Fruit fly (Drosophila melanogaster) whole organism, embryonic: Measurements from ENCODE around the gene velo.

Source experiments
- CG10979 ChIP-seq: fragments of 200-800 bp; sonication (Bioruptor generic); optimal IDR thresholded peaks from 2 replicates; lab custom pipeline; 2018; ENCODE audit warnings: missing biosample characterization, mild to moderate bottlenecking, missing genetic modification characterization, moderate library complexity
- CG11456 ChIP-seq: fragments of 200-800 bp; sonication (Bioruptor generic); IDR thresholded peaks from 3 replicates; pipeline ENCODE4 v1.3.6; 2022; ENCODE audit warnings: missing biosample characterization, missing genetic modification characterization
- CG11723 ChIP-seq: fragments of 200-800 bp; sonication (Bioruptor generic); optimal IDR thresholded peaks from 2 replicates; lab custom pipeline; 2017; ENCODE audit warnings: missing biosample characterization, mild to moderate bottlenecking, missing genetic modification characterization
- CG12299 ChIP-seq: fragments of 200-800 bp; sonication (Bioruptor generic); optimal IDR thresholded peaks from 2 replicates; lab custom pipeline; 2018; ENCODE audit warnings: missing biosample characterization, mild to moderate bottlenecking, missing genetic modification characterization
- CG13424 ChIP-seq: fragments of 200-800 bp; sonication (Bioruptor generic); optimal IDR thresholded peaks from 2 replicates; lab custom pipeline; 2019; ENCODE audit warnings: missing biosample characterization, mild to moderate bottlenecking, missing genetic modification characterization, moderate library complexity
- CG15073 ChIP-seq: fragments of 200-800 bp; sonication (Bioruptor generic); optimal IDR thresholded peaks from 2 replicates; lab custom pipeline; 2016; ENCODE audit warnings: missing biosample characterization, missing genetic modification characterization
- CG18619 ChIP-seq: fragments of 200-800 bp; sonication (Bioruptor generic); optimal IDR thresholded peaks from 3 replicates; lab custom pipeline; 2017; ENCODE audit warnings: missing biosample characterization, mild to moderate bottlenecking, missing genetic modification characterization
- CG2712 ChIP-seq: fragments of 200-800 bp; optimal IDR thresholded peaks from 3 replicates; lab custom pipeline; 2019; ENCODE audit warnings: missing biosample characterization, mild to moderate bottlenecking, missing genetic modification characterization, moderate library complexity
- CG32767 ChIP-seq: fragments of 200-800 bp; sonication (Bioruptor generic); IDR thresholded peaks from 2 replicates; pipeline ENCODE4 v1.3.6; 2022; ENCODE audit warnings: missing biosample characterization, missing genetic modification characterization
- CG3281 ChIP-seq: fragments of 200-800 bp; sonication (Bioruptor generic); optimal IDR thresholded peaks from 3 replicates; lab custom pipeline; 2017; ENCODE audit warnings: missing biosample characterization, mild to moderate bottlenecking, missing genetic modification characterization
- CG34224 ChIP-seq: fragments of 200-800 bp; sonication (Bioruptor generic); IDR thresholded peaks from 3 replicates; pipeline ENCODE4 v1.3.6; 2022; ENCODE audit warnings: missing biosample characterization, missing genetic modification characterization; ENCODE audit not compliant: partially characterized antibody
- CG4328 ChIP-seq: fragments of 200-800 bp; sonication (Bioruptor generic); optimal IDR thresholded peaks from 3 replicates; lab custom pipeline; 2017; ENCODE audit warnings: missing biosample characterization, missing genetic modification reagents, missing genetic modification characterization
- CG5953 ChIP-seq: fragments of 200-800 bp; sonication (Bioruptor generic); IDR thresholded peaks from 2 replicates; pipeline ENCODE4 v1.3.6; 2022; ENCODE audit warnings: missing biosample characterization, missing genetic modification characterization
- CG7372 ChIP-seq: fragments of 200-800 bp; sonication (Bioruptor generic); IDR thresholded peaks from 2 replicates; pipeline ENCODE4 v1.3.6; 2022; ENCODE audit warnings: missing biosample characterization, missing genetic modification characterization
- CG7745 ChIP-seq: fragments of 200-800 bp; sonication (Bioruptor generic); optimal IDR thresholded peaks from 2 replicates; lab custom pipeline; 2018; ENCODE audit warnings: missing biosample characterization, mild to moderate bottlenecking, missing genetic modification characterization, moderate library complexity
- CHES-1-like ChIP-seq: fragments of 200-800 bp; sonication (Bioruptor generic); optimal IDR thresholded peaks from 2 replicates; lab custom pipeline; 2016; ENCODE audit warnings: missing biosample characterization, missing genetic modification characterization
- Chrac-16 ChIP-seq: fragments of 200-800 bp; sonication (Bioruptor generic); optimal IDR thresholded peaks from 3 replicates; lab custom pipeline; 2016; ENCODE audit warnings: missing biosample characterization, missing genetic modification characterization
- D19A ChIP-seq: fragments of 200-800 bp; optimal IDR thresholded peaks from 3 replicates; lab custom pipeline; 2019; ENCODE audit warnings: missing biosample characterization, mild to moderate bottlenecking, missing genetic modification characterization, moderate library complexity
- Drgx ChIP-seq: fragments of 200-800 bp; sonication (Bioruptor generic); IDR thresholded peaks from 2 replicates; pipeline ENCODE4 v1.3.6; 2022; ENCODE audit warnings: missing biosample characterization, missing genetic modification characterization
- HLHmδ ChIP-seq: fragments of 200-800 bp; sonication (Bioruptor generic); optimal IDR thresholded peaks from 2 replicates; lab custom pipeline; 2018; ENCODE audit warnings: missing biosample characterization, mild to moderate bottlenecking, missing genetic modification characterization, moderate library complexity
- Hr39 ChIP-seq: fragments of >200 bp; optimal IDR thresholded peaks from 2 replicates; lab custom pipeline; 2017
- Kr ChIP-seq: fragments of 200-800 bp; sonication (Bioruptor generic); optimal IDR thresholded peaks from 2 replicates; lab custom pipeline; 2017; ENCODE audit warnings: missing biosample characterization, mild to moderate bottlenecking, missing genetic modification characterization
- Max ChIP-seq: fragments of 200-800 bp; sonication (Bioruptor generic); optimal IDR thresholded peaks from 2 replicates; lab custom pipeline; 2016; ENCODE audit warnings: missing biosample characterization, mild to moderate bottlenecking, missing genetic modification characterization
- PHDP ChIP-seq: fragments of 200-800 bp; sonication (Bioruptor generic); optimal IDR thresholded peaks from 3 replicates; lab custom pipeline; 2018; ENCODE audit warnings: missing biosample characterization, mild to moderate bottlenecking, missing genetic modification characterization, moderate library complexity
- Pdp1 ChIP-seq, 2 experiments: fragments of 200-800 bp; sonication (Bioruptor generic); optimal IDR thresholded peaks; 3 replicates each; lab custom pipeline; 2016; ENCODE audit warnings: missing biosample characterization in 2 of 2, missing genetic modification characterization in 2 of 2, mild to moderate bottlenecking in 1 of 2, moderate library complexity in 1 of 2
- Poxn ChIP-seq: fragments of 200-800 bp; sonication (Bioruptor generic); IDR thresholded peaks from 2 replicates; pipeline ENCODE4 v1.3.6; 2022; ENCODE audit warnings: missing biosample characterization, missing genetic modification characterization
- Sin3A ChIP-seq: fragments of >200 bp; optimal IDR thresholded peaks from 2 replicates; lab custom pipeline; 2018
- bcd ChIP-seq: fragments of 200-800 bp; sonication (Bioruptor generic); optimal IDR thresholded peaks from 2 replicates; lab custom pipeline; 2017; ENCODE audit warnings: missing biosample characterization, mild to moderate bottlenecking, missing genetic modification characterization
- bigmax ChIP-seq: fragments of 200-800 bp; sonication (Bioruptor generic); optimal IDR thresholded peaks from 2 replicates; lab custom pipeline; 2018; ENCODE audit warnings: missing biosample characterization, mild to moderate bottlenecking, missing genetic modification characterization
- br ChIP-seq: fragments of >200 bp; optimal IDR thresholded peaks from 2 replicates; lab custom pipeline; 2017
- cato ChIP-seq: fragments of 200-800 bp; sonication (Bioruptor generic); optimal IDR thresholded peaks from 2 replicates; lab custom pipeline; 2016; ENCODE audit warnings: missing biosample characterization, missing genetic modification characterization, borderline replicate concordance
- chm ChIP-seq: fragments of 200-800 bp; sonication (Bioruptor generic); IDR thresholded peaks from 2 replicates; pipeline ENCODE4 v1.3.6; 2022; ENCODE audit warnings: missing biosample characterization, missing genetic modification characterization
- da ChIP-seq: fragments of 200-800 bp; sonication (Bioruptor generic); optimal IDR thresholded peaks from 2 replicates; lab custom pipeline; 2016; ENCODE audit warnings: missing biosample characterization, missing genetic modification characterization
- danr ChIP-seq: fragments of 200-800 bp; sonication (Bioruptor generic); IDR thresholded peaks from 2 replicates; pipeline ENCODE4 v1.3.6; 2022; ENCODE audit warnings: missing biosample characterization, missing genetic modification characterization
- eyg ChIP-seq: fragments of 200-800 bp; sonication (Bioruptor generic); optimal IDR thresholded peaks from 3 replicates; lab custom pipeline; 2016; ENCODE audit warnings: missing biosample characterization, missing genetic modification characterization
- fu2 ChIP-seq: fragments of 200-800 bp; sonication (Bioruptor generic); optimal IDR thresholded peaks from 2 replicates; lab custom pipeline; 2016; ENCODE audit warnings: missing biosample characterization, missing genetic modification characterization
- gro ChIP-seq: fragments of 200-800 bp; sonication (Bioruptor generic); optimal IDR thresholded peaks from 2 replicates; lab custom pipeline; 2016; ENCODE audit warnings: missing biosample characterization, missing genetic modification characterization
- her ChIP-seq: fragments of 200-800 bp; sonication (Bioruptor generic); optimal IDR thresholded peaks from 2 replicates; lab custom pipeline; 2016; ENCODE audit warnings: missing biosample characterization, missing genetic modification characterization
- ken ChIP-seq: fragments of 200-800 bp; sonication (Bioruptor generic); IDR thresholded peaks from 3 replicates; pipeline ENCODE4 v1.3.6; 2022; ENCODE audit warnings: missing biosample characterization, missing genetic modification characterization
- prd ChIP-seq, 3 experiments: fragments of >200 bp in 2 of 3; fragments of 200-800 bp in 1 of 3; sonication (Bioruptor generic) in 1 of 3; optimal IDR thresholded peaks in 2 of 3; IDR thresholded peaks in 1 of 3; 2 replicates in 2 of 3; 3 replicates in 1 of 3; pipeline versions ENCODE4 v1.3.6 to Lab custom; 2017 to 2022; ENCODE audit warnings: missing biosample characterization in 1 of 3, missing genetic modification characterization in 1 of 3
- rib ChIP-seq: fragments of 200-800 bp; sonication (Bioruptor generic); IDR thresholded peaks from 2 replicates; pipeline ENCODE4 v1.3.6; 2022; ENCODE audit warnings: missing biosample characterization, missing genetic modification characterization
- scrt ChIP-seq: fragments of 200-800 bp; sonication (Bioruptor generic); optimal IDR thresholded peaks from 2 replicates; lab custom pipeline; 2018; ENCODE audit warnings: missing biosample characterization, mild to moderate bottlenecking, missing genetic modification characterization, moderate library complexity
- sob ChIP-seq: fragments of 200-800 bp; sonication (Bioruptor generic); IDR thresholded peaks from 2 replicates; pipeline ENCODE4 v1.3.6; 2022; ENCODE audit warnings: missing biosample characterization, missing genetic modification characterization
- tna ChIP-seq: fragments of 200-800 bp; sonication (Bioruptor generic); IDR thresholded peaks from 2 replicates; pipeline ENCODE4 v1.3.6; 2022; ENCODE audit warnings: missing biosample characterization, missing genetic modification characterization; ENCODE audit not compliant: partially characterized antibody
- ttk ChIP-seq: fragments of 200-800 bp; sonication (Bioruptor generic); IDR thresholded peaks from 2 replicates; pipeline ENCODE4 v2.1.2; 2022; ENCODE audit warnings: missing biosample characterization, missing genetic modification characterization
- unc-4 ChIP-seq: fragments of 200-800 bp; sonication (Bioruptor generic); IDR thresholded peaks from 2 replicates; pipeline ENCODE4 v1.3.6; 2022; ENCODE audit warnings: missing biosample characterization, missing genetic modification characterization; ENCODE audit not compliant: partially characterized antibody
- unpg ChIP-seq: fragments of 200-800 bp; sonication (Bioruptor generic); optimal IDR thresholded peaks from 3 replicates; lab custom pipeline; 2018; ENCODE audit warnings: missing biosample characterization, mild to moderate bottlenecking, missing genetic modification characterization, moderate library complexity
- wek ChIP-seq: fragments of 200-800 bp; sonication (Bioruptor generic); optimal IDR thresholded peaks from 3 replicates; lab custom pipeline; 2018; ENCODE audit warnings: missing biosample characterization, mild to moderate bottlenecking, missing genetic modification characterization, moderate library complexity
- zen2 ChIP-seq: fragments of 200-800 bp; sonication (Bioruptor generic); IDR thresholded peaks from 3 replicates; pipeline ENCODE4 v1.3.6; 2022; ENCODE audit warnings: missing biosample characterization, missing genetic modification characterization; ENCODE audit not compliant: partially characterized antibody
- zf30C ChIP-seq: fragments of 200-800 bp; sonication (Bioruptor generic); optimal IDR thresholded peaks from 3 replicates; lab custom pipeline; 2018; ENCODE audit warnings: missing biosample characterization, mild to moderate bottlenecking, missing genetic modification characterization

Gene velo

DNA sequence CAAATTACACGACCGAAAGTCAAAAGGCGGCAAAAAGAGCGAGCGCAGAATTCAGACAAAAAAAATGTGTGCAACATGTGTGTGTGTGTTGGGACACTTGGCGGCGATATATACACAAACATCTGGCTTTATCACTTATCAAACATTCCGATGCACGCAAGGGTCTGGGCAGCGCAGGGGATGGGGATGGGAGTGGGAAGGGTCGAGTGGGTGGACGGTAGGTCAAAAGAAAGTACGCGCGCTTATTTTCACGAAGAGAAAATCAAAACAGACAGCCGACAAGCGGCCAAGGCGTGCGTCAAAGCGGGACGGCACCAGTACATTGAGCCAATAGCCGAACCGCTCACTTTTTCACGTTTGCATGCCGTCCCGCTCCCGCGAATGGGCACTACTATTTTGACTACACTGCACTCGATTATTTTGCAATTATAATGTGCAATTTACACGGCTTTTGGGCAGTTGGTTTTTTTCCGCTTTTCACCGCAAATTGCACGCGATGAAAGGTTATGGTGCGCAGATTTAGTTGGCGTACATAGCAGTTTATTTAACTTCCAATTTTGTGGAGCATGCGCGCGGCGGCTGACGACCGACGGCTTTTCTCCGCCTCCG lies 10.3 kb downstream of the velo start:
- TF ChIP-seq CG32767 (GFP tag; lab: Robert Waterston, UW), result peak; percentile 79
- TF ChIP-seq CG2712, result no peak
- no peak for TF ChIP-seq Hr39 (lab: Kevin White, UChicago)
- 0 out of 2 replicates have a peak, but pooled peaks have one; percentile 24 for TF ChIP-seq unc-4
- no peak for TF ChIP-seq bcd
- no peak for TF ChIP-seq CG3281
- no peak for TF ChIP-seq Chrac-16 (GFP tag; lab: Kevin White, UChicago)
- TF ChIP-seq unpg (GFP tag; lab: Kevin White, UChicago), result no peak
- no peak for TF ChIP-seq D19A (tag; lab: Kevin White, UChicago)
- TF ChIP-seq ttk (GFP tag; lab: Robert Waterston, UW), result peak; percentile 53; the same call in 1 of the 2 replicates
- TF ChIP-seq PHDP (tag; lab: Kevin White, UChicago), result no peak
- TF ChIP-seq CG13424 (tag; lab: Kevin White, UChicago), result no peak
- TF ChIP-seq tna (GFP tag; lab: Robert Waterston, UW), result no peak
- no peak for TF ChIP-seq CG18619
- no peak for TF ChIP-seq CG7745 (tag; lab: Kevin White, UChicago)
- peak; percentile 51 for TF ChIP-seq Max
- peak; percentile 82 for TF ChIP-seq ken (GFP tag; lab: Robert Waterston, UW)
- TF ChIP-seq br (lab: Kevin White, UChicago), result no peak
- TF ChIP-seq CG11456 (GFP tag; lab: Robert Waterston, UW), result no peak
- peak; percentile 54 for TF ChIP-seq CHES-1-like (GFP tag; lab: Kevin White, UChicago)
- no peak for TF ChIP-seq eyg (GFP tag; lab: Kevin White, UChicago)
- no peak for TF ChIP-seq cato (GFP tag; lab: Kevin White, UChicago)
- TF ChIP-seq Pdp1 (GFP tag; optimal IDR thresholded peaks at IDR 0.05; lab: Kevin White, UChicago), result no peak
- no peak for TF ChIP-seq Poxn (GFP tag; lab: Robert Waterston, UW)
- no peak for TF ChIP-seq chm (GFP tag; lab: Robert Waterston, UW)
- TF ChIP-seq her, result peak; percentile 6
- no peak for TF ChIP-seq CG5953
- no peak for TF ChIP-seq fu2 (GFP tag; lab: Kevin White, UChicago)
- TF ChIP-seq da (GFP tag; lab: Kevin White, UChicago), result peak; percentile 56
- TF ChIP-seq Sin3A (lab: Kevin White, UChicago), result peak; percentile 8
- TF ChIP-seq CG4328 (GFP tag; lab: Kevin White, UChicago), result no peak
- TF ChIP-seq CG10979 (tag; lab: Kevin White, UChicago), result peak; percentile 13
- TF ChIP-seq sob (GFP tag; lab: Robert Waterston, UW), result peak; percentile 46; the same call in 1 of the 2 replicates
- peak; percentile 78 for TF ChIP-seq rib
- no peak for TF ChIP-seq danr
- no peak for TF ChIP-seq CG11723 (GFP tag; lab: Kevin White, UChicago)
- TF ChIP-seq Kr (GFP tag; lab: Kevin White, UChicago), result no peak
- TF ChIP-seq zen2, result peak; percentile 49; the same call in 2 of the 3 replicates
- no peak for TF ChIP-seq wek (GFP tag; lab: Kevin White, UChicago)
- TF ChIP-seq CG15073 (GFP tag; lab: Kevin White, UChicago), result no peak
- no peak for TF ChIP-seq gro (GFP tag; lab: Kevin White, UChicago)
- no peak for TF ChIP-seq CG12299 (tag; lab: Kevin White, UChicago)
- peak; percentile 3 for TF ChIP-seq bigmax (GFP tag; lab: Kevin White, UChicago)
- TF ChIP-seq prd (optimal IDR thresholded peaks at IDR 0.05; lab: Kevin White, UChicago), result no peak
- TF ChIP-seq prd (GFP tag; IDR thresholded peaks at IDR 0.05; lab: Robert Waterston, UW), result 0 out of 3 replicates have a peak, but pooled peaks have one; percentile 20
- no peak for TF ChIP-seq CG34224 (GFP tag; lab: Robert Waterston, UW)
- TF ChIP-seq CG7372, result no peak
- TF ChIP-seq scrt (GFP tag; lab: Kevin White, UChicago), result peak; percentile 59
- TF ChIP-seq HLHmδ (GFP tag; lab: Kevin White, UChicago), result no peak
- TF ChIP-seq zf30C (GFP tag; lab: Kevin White, UChicago), result peak; percentile 50
- peak; percentile 42 for TF ChIP-seq Drgx (GFP tag; lab: Robert Waterston, UW)
